Fruit fly (Drosophila melanogaster): ENCODE results near the gene plum.

dm6 chr3R:26485240-26485865 is 49.7 kb downstream of the plum start:
- no peak for TF ChIP-seq pad (GFP tag; optimal IDR thresholded peaks at IDR 0.05)
- TF ChIP-seq cic (GFP tag; optimal IDR thresholded peaks at IDR 0.05), result no peak
- no peak for TF ChIP-seq cnc (optimal IDR thresholded peaks at IDR 0.05)
- no peak for TF ChIP-seq CG7101 (tag; optimal IDR thresholded peaks at IDR 0.05)
- TF ChIP-seq CG33017 (tag; optimal IDR thresholded peaks at IDR 0.05), result no peak
- no peak for TF ChIP-seq CG1620 (GFP tag; optimal IDR thresholded peaks at IDR 0.05)
- TF ChIP-seq kay (GFP tag; ENCODE audit: borderline replicate concordance), result no peak
- no peak for TF ChIP-seq CG11617 (GFP tag; optimal IDR thresholded peaks at IDR 0.05)
- TF ChIP-seq CG5204 (GFP tag; optimal IDR thresholded peaks at IDR 0.05), result no peak
- TF ChIP-seq CG12768 (GFP tag; optimal IDR thresholded peaks at IDR 0.05), result no peak
- TF ChIP-seq Hr96 (GFP tag; optimal IDR thresholded peaks at IDR 0.05), result no peak
- no peak for TF ChIP-seq ovo (GFP tag; optimal IDR thresholded peaks at IDR 0.05)
- no peak for TF ChIP-seq tj (GFP tag; optimal IDR thresholded peaks at IDR 0.05)

Measured in whole organism, adult.